Fruit fly (Drosophila melanogaster) whole organism, prepupa: ENCODE results near the gene CG2157.

Experiments
- Blimp-1 ChIP-seq: fragments of 200-800 bp; sonication (Bioruptor generic); optimal IDR thresholded peaks from 3 replicates; lab custom pipeline; 2017; ENCODE audit warnings: missing biosample characterization, missing genetic modification characterization, mild to moderate bottlenecking, moderate library complexity, missing genetic modification reagents
- CG10669 ChIP-seq: fragments of 200-800 bp; sonication (Bioruptor generic); optimal IDR thresholded peaks from 3 replicates; lab custom pipeline; 2018; ENCODE audit warnings: missing biosample characterization, mild to moderate bottlenecking, missing genetic modification characterization, moderate library complexity
- CG11294 ChIP-seq: fragments of 200-800 bp; sonication (Bioruptor generic); IDR thresholded peaks from 2 replicates; pipeline ENCODE4 v1.3.6; 2022; ENCODE audit warnings: missing biosample characterization, missing genetic modification characterization
- CG15336 ChIP-seq: fragments of 200-800 bp; sonication (Bioruptor generic); IDR thresholded peaks from 2 replicates; pipeline ENCODE4 v1.3.6; 2022; ENCODE audit warnings: missing biosample characterization, missing genetic modification characterization
- CG1621 ChIP-seq: fragments of 200-800 bp; sonication (Bioruptor generic); optimal IDR thresholded peaks from 3 replicates; lab custom pipeline; 2018; ENCODE audit warnings: missing biosample characterization, mild to moderate bottlenecking, missing genetic modification characterization
- CG16779 ChIP-seq: fragments of 200-800 bp; sonication (Bioruptor generic); optimal IDR thresholded peaks from 3 replicates; lab custom pipeline; 2017; ENCODE audit warnings: missing biosample characterization, mild to moderate bottlenecking, missing genetic modification characterization
- CG3032 ChIP-seq: fragments of 200-800 bp; optimal IDR thresholded peaks from 2 replicates; lab custom pipeline; 2019; ENCODE audit warnings: missing biosample characterization, mild to moderate bottlenecking, missing genetic modification characterization, moderate library complexity
- CG31627 ChIP-seq: fragments of 200-800 bp; sonication (Bioruptor generic); optimal IDR thresholded peaks from 3 replicates; lab custom pipeline; 2016; ENCODE audit warnings: missing biosample characterization, missing genetic modification characterization
- CG32006 ChIP-seq: fragments of 200-800 bp; sonication (Bioruptor generic); optimal IDR thresholded peaks from 3 replicates; lab custom pipeline; 2017; ENCODE audit warnings: missing biosample characterization, mild to moderate bottlenecking, missing genetic modification characterization
- CG34406 ChIP-seq: fragments of 200-800 bp; sonication (Bioruptor generic); optimal IDR thresholded peaks from 3 replicates; lab custom pipeline; 2016; ENCODE audit warnings: missing biosample characterization, missing genetic modification characterization
- CG3919 ChIP-seq: fragments of 200-800 bp; sonication (Bioruptor generic); optimal IDR thresholded peaks from 3 replicates; lab custom pipeline; 2016; ENCODE audit warnings: missing biosample characterization, missing genetic modification characterization
- CG4318 ChIP-seq: fragments of 200-800 bp; sonication (Bioruptor generic); optimal IDR thresholded peaks from 3 replicates; lab custom pipeline; 2017; ENCODE audit warnings: missing biosample characterization, mild to moderate bottlenecking, missing genetic modification characterization
- CG6163 ChIP-seq: fragments of 200-800 bp; sonication (Bioruptor generic); IDR thresholded peaks from 3 replicates; pipeline ENCODE4 v1.3.6; 2022; ENCODE audit warnings: missing biosample characterization, missing genetic modification characterization
- CG6792 ChIP-seq: fragments of 200-800 bp; sonication (Bioruptor generic); optimal IDR thresholded peaks from 3 replicates; lab custom pipeline; 2016; ENCODE audit warnings: missing biosample characterization, missing genetic modification characterization
- CG6808 ChIP-seq: fragments of 200-800 bp; sonication (Bioruptor generic); optimal IDR thresholded peaks from 3 replicates; lab custom pipeline; 2017; ENCODE audit warnings: missing biosample characterization, missing genetic modification characterization, mild to moderate bottlenecking, moderate library complexity, missing genetic modification reagents
- CG7368 ChIP-seq: fragments of 200-800 bp; sonication (Bioruptor generic); optimal IDR thresholded peaks from 3 replicates; lab custom pipeline; 2016; ENCODE audit warnings: missing biosample characterization, missing genetic modification characterization
- CG8119 ChIP-seq: fragments of 200-800 bp; sonication (Bioruptor generic); IDR thresholded peaks from 3 replicates; pipeline ENCODE4 v1.3.6; 2022; ENCODE audit warnings: missing biosample characterization, missing genetic modification characterization
- CG8632 ChIP-seq: fragments of 200-800 bp; sonication (Bioruptor generic); optimal IDR thresholded peaks from 3 replicates; lab custom pipeline; 2016; ENCODE audit warnings: missing biosample characterization, missing genetic modification characterization
- CG9139 ChIP-seq: fragments of 200-800 bp; sonication (Bioruptor generic); optimal IDR thresholded peaks from 3 replicates; lab custom pipeline; 2017; ENCODE audit warnings: missing biosample characterization, mild to moderate bottlenecking, missing genetic modification characterization
- Eip75B ChIP-seq: fragments of 200-800 bp; sonication (Bioruptor generic); optimal IDR thresholded peaks from 3 replicates; lab custom pipeline; 2016; ENCODE audit warnings: missing biosample characterization, missing genetic modification characterization
- Eip93F ChIP-seq: fragments of 200-800 bp; sonication (Bioruptor generic); optimal IDR thresholded peaks from 2 replicates; lab custom pipeline; 2016; ENCODE audit warnings: missing biosample characterization, mild to moderate bottlenecking, missing genetic modification characterization
- Ets96B ChIP-seq: fragments of 200-800 bp; optimal IDR thresholded peaks from 2 replicates; lab custom pipeline; 2019; ENCODE audit warnings: missing biosample characterization, mild to moderate bottlenecking, missing genetic modification characterization, moderate library complexity
- Gug ChIP-seq: fragments of 200-800 bp; sonication (Bioruptor generic); IDR thresholded peaks from 2 replicates; pipeline ENCODE4 v1.3.6; 2022; ENCODE audit warnings: missing biosample characterization, missing genetic modification characterization
- Hr39 ChIP-seq: fragments of 200-800 bp; sonication (Bioruptor generic); optimal IDR thresholded peaks from 2 replicates; lab custom pipeline; 2016; ENCODE audit warnings: missing biosample characterization, missing genetic modification characterization
- Hr4 ChIP-seq: fragments of 200-800 bp; sonication (Bioruptor generic); optimal IDR thresholded peaks from 3 replicates; lab custom pipeline; 2016; ENCODE audit warnings: missing biosample characterization, missing genetic modification characterization
- Lpt ChIP-seq: fragments of 200-800 bp; sonication (Bioruptor generic); optimal IDR thresholded peaks from 3 replicates; lab custom pipeline; 2016; ENCODE audit warnings: missing biosample characterization, missing genetic modification characterization
- Met ChIP-seq: fragments of 200-800 bp; sonication (Bioruptor generic); optimal IDR thresholded peaks from 3 replicates; lab custom pipeline; 2016; ENCODE audit warnings: missing biosample characterization, missing genetic modification characterization
- OdsH ChIP-seq: fragments of 200-800 bp; sonication (Bioruptor generic); optimal IDR thresholded peaks from 3 replicates; lab custom pipeline; 2016; ENCODE audit warnings: missing biosample characterization, missing genetic modification characterization
- Sox102F ChIP-seq: fragments of 200-800 bp; sonication (Bioruptor generic); optimal IDR thresholded peaks from 2 replicates; lab custom pipeline; 2016; ENCODE audit warnings: missing biosample characterization, mild to moderate bottlenecking, missing genetic modification characterization
- Sox14 ChIP-seq: fragments of 200-800 bp; sonication (Bioruptor generic); optimal IDR thresholded peaks from 3 replicates; lab custom pipeline; 2016; ENCODE audit warnings: missing biosample characterization, missing genetic modification characterization
- Sox15 ChIP-seq: fragments of 200-800 bp; sonication (Bioruptor generic); optimal IDR thresholded peaks from 3 replicates; lab custom pipeline; 2016; ENCODE audit warnings: missing biosample characterization, missing genetic modification characterization
- acj6 ChIP-seq: fragments of 200-800 bp; sonication (Bioruptor generic); optimal IDR thresholded peaks from 3 replicates; lab custom pipeline; 2016; ENCODE audit warnings: missing biosample characterization, missing genetic modification characterization
- cyc ChIP-seq: fragments of 200-800 bp; sonication (Bioruptor generic); optimal IDR thresholded peaks from 3 replicates; lab custom pipeline; 2016; ENCODE audit warnings: missing biosample characterization, missing genetic modification characterization
- dac ChIP-seq: fragments of 200-800 bp; sonication (Bioruptor generic); optimal IDR thresholded peaks from 2 replicates; lab custom pipeline; 2017; ENCODE audit warnings: missing biosample characterization, mild to moderate bottlenecking, missing genetic modification characterization
- dsx ChIP-seq: fragments of 200-800 bp; optimal IDR thresholded peaks from 3 replicates; lab custom pipeline; 2019; ENCODE audit warnings: missing biosample characterization, mild to moderate bottlenecking, missing genetic modification characterization, moderate library complexity; ENCODE audit not compliant: poor library complexity, severe bottlenecking
- eg ChIP-seq: fragments of 200-800 bp; sonication (Bioruptor generic); IDR thresholded peaks from 3 replicates; pipeline ENCODE4 v1.3.6; 2022; ENCODE audit warnings: missing biosample characterization, missing genetic modification characterization
- esn ChIP-seq: fragments of 200-800 bp; sonication (Bioruptor generic); optimal IDR thresholded peaks from 2 replicates; lab custom pipeline; 2016; ENCODE audit warnings: missing biosample characterization, mild to moderate bottlenecking, missing genetic modification characterization, moderate library complexity
- fd59A ChIP-seq: fragments of 200-800 bp; sonication (Bioruptor generic); optimal IDR thresholded peaks from 2 replicates; lab custom pipeline; 2017; ENCODE audit warnings: missing biosample characterization, mild to moderate bottlenecking, missing genetic modification characterization, missing genetic modification reagents
- fd85E ChIP-seq: fragments of 200-800 bp; sonication (Bioruptor generic); optimal IDR thresholded peaks from 3 replicates; lab custom pipeline; 2016; ENCODE audit warnings: missing biosample characterization, missing genetic modification characterization
- fkh ChIP-seq: fragments of 200-800 bp; sonication (Bioruptor generic); optimal IDR thresholded peaks from 3 replicates; lab custom pipeline; 2017; ENCODE audit warnings: missing biosample characterization, mild to moderate bottlenecking, missing genetic modification characterization, moderate library complexity
- lz ChIP-seq: fragments of 200-800 bp; sonication (Bioruptor generic); optimal IDR thresholded peaks from 3 replicates; lab custom pipeline; 2016; ENCODE audit warnings: missing biosample characterization, missing genetic modification characterization
- net ChIP-seq: fragments of 200-800 bp; sonication (Bioruptor generic); optimal IDR thresholded peaks from 3 replicates; lab custom pipeline; 2016; ENCODE audit warnings: missing biosample characterization, missing genetic modification characterization
- spab ChIP-seq: fragments of 200-800 bp; sonication (Bioruptor generic); optimal IDR thresholded peaks from 2 replicates; lab custom pipeline; 2017; ENCODE audit warnings: missing biosample characterization, mild to moderate bottlenecking, missing genetic modification characterization, missing genetic modification reagents
- ss ChIP-seq, 2 experiments: fragments of 200-800 bp; sonication (Bioruptor generic); optimal IDR thresholded peaks; 2 replicates in 1 of 2; 3 replicates in 1 of 2; lab custom pipeline; 2017 to 2018; ENCODE audit warnings: mild to moderate bottlenecking in 2 of 2, missing biosample characterization in 2 of 2, missing genetic modification characterization in 2 of 2, moderate library complexity in 1 of 2
- svp ChIP-seq: fragments of 200-800 bp; sonication (Bioruptor generic); peaks from one replicate; lab custom pipeline; 2016; ENCODE audit warnings: missing biosample characterization, missing genetic modification characterization
- vri ChIP-seq: fragments of 200-800 bp; sonication (Bioruptor generic); optimal IDR thresholded peaks from 3 replicates; lab custom pipeline; 2016; ENCODE audit warnings: missing biosample characterization, mild to moderate bottlenecking, missing genetic modification characterization

The CG2157 gene

dm6 chrX:10867692-10868091 is 1.4 kb upstream of the CG2157 start:
- TF ChIP-seq CG16779 (tag; lab: Kevin White, UChicago) (no peak), CG31627 (GFP tag; lab: Kevin White, UChicago) (no peak), esn (GFP tag; lab: Kevin White, UChicago) (no peak), dsx (GFP tag; lab: Kevin White, UChicago) (no peak), Met (GFP tag; lab: Kevin White, UChicago) (no peak), CG32006 (no peak), Sox102F (GFP tag; lab: Kevin White, UChicago) (no peak), acj6 (GFP tag; lab: Kevin White, UChicago) (no peak), CG10669 (GFP tag; lab: Kevin White, UChicago) (no peak), Gug (no peak), Sox14 (GFP tag; lab: Kevin White, UChicago) (no peak), eg (GFP tag; lab: Robert Waterston, UW) (no peak), CG9139 (GFP tag; lab: Kevin White, UChicago) (no peak), spab (GFP tag; lab: Kevin White, UChicago) (no peak)

- no peak for TF ChIP-seq CG8632 (GFP tag; lab: Kevin White, UChicago)
- TF ChIP-seq ss (GFP tag; optimal IDR thresholded peaks at IDR 0.05; lab: Kevin White, UChicago): no peak
- TF ChIP-seq Blimp-1 (GFP tag; lab: Kevin White, UChicago): no peak
- TF ChIP-seq Hr4 (GFP tag; lab: Kevin White, UChicago): no peak
- no peak for TF ChIP-seq dsx (GFP tag; lab: Kevin White, UChicago)
- no peak for TF ChIP-seq net (GFP tag; lab: Kevin White, UChicago)
- TF ChIP-seq svp (GFP tag; lab: Kevin White, UChicago): no peak
- TF ChIP-seq spab (GFP tag; lab: Kevin White, UChicago): no peak
- no peak for TF ChIP-seq Sox15 (GFP tag; lab: Kevin White, UChicago)
- TF ChIP-seq Eip75B (GFP tag; lab: Kevin White, UChicago): no peak
- TF ChIP-seq CG1621: no peak
- no peak for TF ChIP-seq lz
- no peak for TF ChIP-seq Sox14 (GFP tag; lab: Kevin White, UChicago)
- TF ChIP-seq Gug: no peak
- TF ChIP-seq CG15336 (GFP tag; lab: Robert Waterston, UW): no peak
- TF ChIP-seq CG32006: no peak
- no peak for TF ChIP-seq Sox102F (GFP tag; lab: Kevin White, UChicago)
Measured at dm6 chrX:10876451-10876850, 7.4 kb downstream of the CG2157 start.

- TF ChIP-seq CG6163 (GFP tag; lab: Robert Waterston, UW): 0 out of 3 replicates have a peak, but pooled peaks have one; percentile 17
- no peak for TF ChIP-seq OdsH (GFP tag; lab: Kevin White, UChicago)
- TF ChIP-seq CG6792: peak; percentile 4
- no peak for TF ChIP-seq fd85E
- no peak for TF ChIP-seq fd59A (GFP tag; lab: Kevin White, UChicago)
- TF ChIP-seq CG6808 (GFP tag; lab: Kevin White, UChicago): no peak
- TF ChIP-seq Hr4 (GFP tag; lab: Kevin White, UChicago): peak; percentile 73
- no peak for TF ChIP-seq Met (GFP tag; lab: Kevin White, UChicago)
- TF ChIP-seq vri (GFP tag; lab: Kevin White, UChicago): peak; percentile 1
- TF ChIP-seq CG8632 (GFP tag; lab: Kevin White, UChicago): peak; percentile 11
- TF ChIP-seq dac (GFP tag; lab: Kevin White, UChicago): no peak
- no peak for TF ChIP-seq CG11294 (GFP tag; lab: Robert Waterston, UW)
- no peak for TF ChIP-seq CG4318 (GFP tag; lab: Kevin White, UChicago)
- no peak for TF ChIP-seq fkh
- TF ChIP-seq Ets96B: peak; percentile 15
- no peak for TF ChIP-seq CG34406 (GFP tag; lab: Kevin White, UChicago)
- TF ChIP-seq Hr39 (GFP tag; lab: Kevin White, UChicago): no peak
- no peak for TF ChIP-seq Lpt (GFP tag; lab: Kevin White, UChicago)
- no peak for TF ChIP-seq cyc
- peak; percentile 70 for TF ChIP-seq CG8119 (GFP tag; lab: Robert Waterston, UW)
- TF ChIP-seq CG3032: no peak
- TF ChIP-seq spab (GFP tag; lab: Kevin White, UChicago): no peak
- no peak for TF ChIP-seq CG16779 (tag; lab: Kevin White, UChicago)
- no peak for TF ChIP-seq CG7368 (GFP tag; lab: Kevin White, UChicago)
- no peak for TF ChIP-seq Eip93F (GFP tag; lab: Kevin White, UChicago)
- TF ChIP-seq CG3919 (GFP tag; lab: Kevin White, UChicago): no peak
- TF ChIP-seq ss (GFP tag; optimal IDR thresholded peaks at IDR 0.05; lab: Kevin White, UChicago): no peak
Measured at dm6 chrX:10877087-10877935, 8.2 kb downstream of the CG2157 start, which contains the start of gene CG1637. Gene CG1637 (minus strand): TSS chrX:10877893.
